Fruit fly (Drosophila melanogaster): Measurements from ENCODE around the gene Rb97D.

- TF ChIP-seq CG8301 (tag; optimal IDR thresholded peaks at IDR 0.05), result no peak
- no peak for TF ChIP-seq CG12605 (GFP tag; IDR thresholded peaks at IDR 0.05)
- TF ChIP-seq CG8159 (tag; optimal IDR thresholded peaks at IDR 0.05), result no peak
- no peak for TF ChIP-seq Pif1B (GFP tag; optimal IDR thresholded peaks at IDR 0.05)
- TF ChIP-seq Ets98B (GFP tag; IDR thresholded peaks at IDR 0.05), result no peak
- no peak for TF ChIP-seq CG13204 (GFP tag; optimal IDR thresholded peaks at IDR 0.05)
Observed at dm6 chr3R:26862213-26862612, 13.3 kb downstream of the Rb97D start.

Data from whole organism, pupa.